Worm (Caenorhabditis elegans) whole organism, young adult: ENCODE results near the gene plg-1.

ENCODE experiments used
- T26A5.8 ChIP-seq: sonication (generic microtip); optimal IDR thresholded peaks from 2 replicates; lab custom pipeline; 2016; ENCODE audit warnings: missing genetic modification characterization, missing compliant biosample characterization
- ZK185.1 ChIP-seq: sonication (generic microtip); optimal IDR thresholded peaks from 2 replicates; lab custom pipeline; 2016; ENCODE audit warnings: mild to moderate bottlenecking, missing genetic modification characterization, missing compliant biosample characterization; ENCODE audit not compliant: poor library complexity, severe bottlenecking
- attf-6 ChIP-seq: fragments of 200-800 bp; sonication (Bioruptor generic); IDR thresholded peaks from 2 replicates; pipeline ENCODE4 v1.3.6; 2022; ENCODE audit warnings: missing genetic modification reagents, missing genetic modification characterization, missing compliant biosample characterization
- ceh-100 ChIP-seq: fragments of 200-800 bp; sonication (Bioruptor generic); IDR thresholded peaks from 2 replicates; pipeline ENCODE4 v1.3.6; 2022; ENCODE audit warnings: missing genetic modification reagents, missing genetic modification characterization, missing compliant biosample characterization
- dpff-1 ChIP-seq: sonication (generic microtip); optimal IDR thresholded peaks from 2 replicates; lab custom pipeline; 2017; ENCODE audit warnings: mild to moderate bottlenecking, missing genetic modification characterization, missing compliant biosample characterization
- dpl-1 ChIP-seq: fragments of 150-350 bp; optimal IDR thresholded peaks from 2 replicates; lab custom pipeline; 2014; ENCODE audit warnings: missing biosample characterization, missing genetic modification reagents, missing genetic modification characterization
- ekl-4 ChIP-seq: fragments of 200-800 bp; sonication (Bioruptor generic); IDR thresholded peaks from 2 replicates; pipeline ENCODE4 v1.3.6; 2022; ENCODE audit warnings: missing genetic modification reagents, missing genetic modification characterization, missing compliant biosample characterization
- lag-1 ChIP-seq: fragments of 200-800 bp; sonication (Bioruptor generic); IDR thresholded peaks from 2 replicates; pipeline ENCODE4 v1.3.6; 2022; ENCODE audit warnings: missing genetic modification reagents, missing genetic modification characterization, missing compliant biosample characterization
- nhr-27 ChIP-seq: fragments of 200-800 bp; sonication (Bioruptor generic); optimal IDR thresholded peaks from 2 replicates; lab custom pipeline; 2018; ENCODE audit warnings: mild to moderate bottlenecking, missing genetic modification characterization, moderate library complexity, missing compliant biosample characterization
- nhr-90 ChIP-seq: sonication (generic microtip); optimal IDR thresholded peaks from 2 replicates; lab custom pipeline; 2016; ENCODE audit warnings: missing genotype, mild to moderate bottlenecking, missing genetic modification characterization, missing compliant biosample characterization
- pha-4 ChIP-seq: fragments of 150-350 bp; sonication (generic microtip); optimal IDR thresholded peaks from 2 replicates; lab custom pipeline; 2014; ENCODE audit warnings: missing biosample characterization, missing genetic modification reagents, missing genetic modification characterization

ce11 chrIII:8844137-8844536, 7.9 kb upstream of the plg-1 start:
- TF ChIP-seq pha-4 (tag; lab: Kevin White, UChicago) (no peak), ekl-4 (GFP tag; lab: Robert Waterston, UW) (no peak), nhr-90 (tag; lab: Kevin White, UChicago) (no peak), dpff-1 (tag; lab: Kevin White, UChicago) (no peak), ceh-100 (GFP tag; lab: Robert Waterston, UW) (no peak), lag-1 (GFP tag; lab: Robert Waterston, UW) (no peak), dpl-1 (no peak), T26A5.8 (tag; lab: Kevin White, UChicago) (no peak), attf-6 (no peak), nhr-27 (no peak), ZK185.1 (tag; lab: Kevin White, UChicago) (no peak)
